Fruit fly (Drosophila melanogaster): ENCODE measurements around the gene mgl.
A peak's percentile ranks its signal among the peaks of the same experiment; 100 is the strongest.

Gene mgl

dm6 chrX:9531869-9532268, 31.9 kb upstream of the mgl start (continued):
- TF ChIP-seq CG13123 (GFP tag; optimal IDR thresholded peaks at IDR 0.05): no peak
- no peak for TF ChIP-seq NFAT (GFP tag; IDR thresholded peaks at IDR 0.05)
- no peak for TF ChIP-seq CG17385 (GFP tag; optimal IDR thresholded peaks at IDR 0.05)
- TF ChIP-seq Hr39 (optimal IDR thresholded peaks at IDR 0.05): no peak
- no peak for TF ChIP-seq Camta (GFP tag; optimal IDR thresholded peaks at IDR 0.05)
- no peak for TF ChIP-seq kah (GFP tag; optimal IDR thresholded peaks at IDR 0.05)
- TF ChIP-seq lov (optimal IDR thresholded peaks at IDR 0.05): no peak
- no peak for TF ChIP-seq lov (GFP tag; IDR thresholded peaks at IDR 0.05)
- no peak for TF ChIP-seq luna (GFP tag; optimal IDR thresholded peaks at IDR 0.05)
- no peak for TF ChIP-seq unpg (GFP tag; optimal IDR thresholded peaks at IDR 0.05)
- no peak for TF ChIP-seq twi (tag; optimal IDR thresholded peaks at IDR 0.05)
- TF ChIP-seq dimm (GFP tag; IDR thresholded peaks at IDR 0.05): no peak
- TF ChIP-seq fd102C (GFP tag; optimal IDR thresholded peaks at IDR 0.05): no peak
- no peak for TF ChIP-seq Dbx (GFP tag; IDR thresholded peaks at IDR 0.05)
- TF ChIP-seq gcm2 (GFP tag; optimal IDR thresholded peaks at IDR 0.05): no peak
- TF ChIP-seq rib (GFP tag; IDR thresholded peaks at IDR 0.05): no peak
- TF ChIP-seq Sox102F (GFP tag; optimal IDR thresholded peaks at IDR 0.05): peak; percentile 38
- TF ChIP-seq CG6689 (GFP tag; IDR thresholded peaks at IDR 0.05): peak; percentile 25; the same call in 1 of the 2 replicates
- TF ChIP-seq ranshi (GFP tag; IDR thresholded peaks at IDR 0.05): 0 out of 2 replicates have a peak, but pooled peaks have one; percentile 30
- TF ChIP-seq CG11504 (tag; optimal IDR thresholded peaks at IDR 0.05): peak; percentile 43
- TF ChIP-seq dmrt99B (tag; optimal IDR thresholded peaks at IDR 0.05): peak; percentile 24
- TF ChIP-seq otp (GFP tag; IDR thresholded peaks at IDR 0.05): no peak
- no peak for TF ChIP-seq CG12299 (tag; optimal IDR thresholded peaks at IDR 0.05)
- TF ChIP-seq CG18619 (GFP tag; optimal IDR thresholded peaks at IDR 0.05): no peak
- no peak for TF ChIP-seq Eip74EF (GFP tag; optimal IDR thresholded peaks at IDR 0.05)
- TF ChIP-seq CG8281 (tag; optimal IDR thresholded peaks at IDR 0.05): no peak
- no peak for TF ChIP-seq CG8924 (tag; optimal IDR thresholded peaks at IDR 0.05)
- no peak for TF ChIP-seq Hr78 (GFP tag; optimal IDR thresholded peaks at IDR 0.05)
- no peak for TF ChIP-seq Hey (tag; optimal IDR thresholded peaks at IDR 0.05)
- TF ChIP-seq zfh1 (GFP tag; IDR thresholded peaks at IDR 0.05): 0 out of 3 replicates have a peak, but pooled peaks have one; percentile 7
- TF ChIP-seq CG12942 (GFP tag; optimal IDR thresholded peaks at IDR 0.05): no peak
- TF ChIP-seq CG10274 (GFP tag; optimal IDR thresholded peaks at IDR 0.05): no peak
- no peak for TF ChIP-seq wdn (GFP tag; IDR thresholded peaks at IDR 0.05)
- TF ChIP-seq bcd (GFP tag; optimal IDR thresholded peaks at IDR 0.05): no peak
- TF ChIP-seq CG14860 (GFP tag; IDR thresholded peaks at IDR 0.05; ENCODE audit: partially characterized antibody): no peak
- TF ChIP-seq CG4282 (GFP tag; optimal IDR thresholded peaks at IDR 0.05): no peak
- TF ChIP-seq CG6175 (GFP tag; IDR thresholded peaks at IDR 0.05): no peak
- TF ChIP-seq CG7839 (tag; optimal IDR thresholded peaks at IDR 0.05): peak; percentile 19
- TF ChIP-seq lilli (GFP tag; optimal IDR thresholded peaks at IDR 0.05): peak; percentile 16
- no peak for TF ChIP-seq odd (GFP tag; optimal IDR thresholded peaks at IDR 0.05)

DNA sequence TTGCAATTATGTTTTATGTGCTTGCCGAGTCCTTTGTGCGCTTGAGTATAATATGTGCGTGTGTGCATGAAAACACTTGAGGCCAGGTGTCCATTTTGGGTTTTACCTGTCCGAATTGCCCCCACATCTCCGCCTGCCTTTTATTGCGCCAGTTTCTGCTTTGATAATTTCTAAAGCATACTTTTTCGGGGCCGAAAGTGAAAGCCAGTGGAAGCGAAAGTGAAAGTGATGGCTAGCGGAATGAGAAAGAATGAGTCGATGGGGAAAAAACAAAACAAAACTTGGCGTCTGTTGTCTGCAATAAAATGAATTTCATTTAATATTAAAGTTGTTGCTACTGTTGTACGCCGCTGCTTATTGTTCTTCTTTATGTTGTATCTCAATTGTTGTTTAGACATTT, 23.6 kb upstream of the mgl start:
- peak; percentile 56 for TF ChIP-seq CG33557 (GFP tag; optimal IDR thresholded peaks at IDR 0.05)
- no peak for TF ChIP-seq CG3163 (GFP tag; optimal IDR thresholded peaks at IDR 0.05)
- peak; percentile 78 for TF ChIP-seq Blimp-1 (GFP tag; optimal IDR thresholded peaks at IDR 0.05)

Measured in whole organism, embryonic.